Fruit fly (Drosophila melanogaster) whole organism, embryonic: ENCODE data around the gene udt.

Source experiments
- Atf6 ChIP-seq: fragments of 200-800 bp; sonication (Bioruptor generic); IDR thresholded peaks from 2 replicates; pipeline ENCODE4 v1.3.6; 2022; ENCODE audit warnings: missing biosample characterization, missing genetic modification characterization
- CG10366 ChIP-seq: fragments of 200-800 bp; sonication (Bioruptor generic); IDR thresholded peaks from 2 replicates; pipeline ENCODE4 v1.3.6; 2022; ENCODE audit warnings: missing biosample characterization, missing genetic modification characterization
- CG11247 ChIP-seq: fragments of 200-800 bp; sonication (Bioruptor generic); IDR thresholded peaks from 2 replicates; pipeline ENCODE4 v1.3.6; 2022; ENCODE audit warnings: missing biosample characterization, missing genetic modification characterization
- CG12769 ChIP-seq: fragments of 200-800 bp; sonication (Bioruptor generic); optimal IDR thresholded peaks from 2 replicates; lab custom pipeline; 2019; ENCODE audit warnings: missing biosample characterization, mild to moderate bottlenecking, missing genetic modification characterization, moderate library complexity
- CG14710 ChIP-seq: fragments of 200-800 bp; sonication (Bioruptor generic); optimal IDR thresholded peaks from 3 replicates; lab custom pipeline; 2019; ENCODE audit warnings: missing biosample characterization, mild to moderate bottlenecking, missing genetic modification characterization, moderate library complexity
- CG15073 ChIP-seq: fragments of 200-800 bp; sonication (Bioruptor generic); optimal IDR thresholded peaks from 2 replicates; lab custom pipeline; 2016; ENCODE audit warnings: missing biosample characterization, missing genetic modification characterization
- CG2712 ChIP-seq: fragments of 200-800 bp; optimal IDR thresholded peaks from 3 replicates; lab custom pipeline; 2019; ENCODE audit warnings: missing biosample characterization, mild to moderate bottlenecking, missing genetic modification characterization, moderate library complexity
- CG3065 ChIP-seq: fragments of 200-800 bp; sonication (Bioruptor generic); optimal IDR thresholded peaks from 2 replicates; lab custom pipeline; 2016; ENCODE audit warnings: missing biosample characterization, missing genetic modification characterization
- CG32767 ChIP-seq: fragments of 200-800 bp; sonication (Bioruptor generic); IDR thresholded peaks from 2 replicates; pipeline ENCODE4 v1.3.6; 2022; ENCODE audit warnings: missing biosample characterization, missing genetic modification characterization
- CG33213 ChIP-seq: fragments of 200-800 bp; sonication (Bioruptor generic); optimal IDR thresholded peaks from 3 replicates; lab custom pipeline; 2016; ENCODE audit warnings: missing biosample characterization, missing genetic modification characterization
- CG3407 ChIP-seq: fragments of 200-800 bp; sonication (Bioruptor generic); optimal IDR thresholded peaks from 2 replicates; lab custom pipeline; 2018; ENCODE audit warnings: missing biosample characterization, mild to moderate bottlenecking, missing genetic modification characterization
- CG3995 ChIP-seq: fragments of 200-800 bp; sonication (Bioruptor generic); optimal IDR thresholded peaks from 3 replicates; lab custom pipeline; 2016; ENCODE audit warnings: missing biosample characterization, missing genetic modification characterization
- CG43689 ChIP-seq: fragments of 200-800 bp; sonication (Bioruptor generic); IDR thresholded peaks from 2 replicates; pipeline ENCODE4 v1.3.6; 2022; ENCODE audit warnings: missing biosample characterization, missing genetic modification characterization
- CG6254 ChIP-seq: fragments of 200-800 bp; sonication (Bioruptor generic); optimal IDR thresholded peaks from 3 replicates; lab custom pipeline; 2017; ENCODE audit warnings: mild to moderate bottlenecking, missing biosample characterization, missing genetic modification reagents, missing genetic modification characterization
- CG6272 ChIP-seq: fragments of 200-800 bp; sonication (Bioruptor generic); IDR thresholded peaks from 2 replicates; pipeline ENCODE4 v1.3.6; 2022; ENCODE audit warnings: missing biosample characterization, missing genetic modification characterization
- CG6683 ChIP-seq: fragments of 200-800 bp; sonication (Bioruptor generic); optimal IDR thresholded peaks from 2 replicates; lab custom pipeline; 2017; ENCODE audit warnings: missing biosample characterization, mild to moderate bottlenecking, missing genetic modification characterization, missing genetic modification reagents
- CG7745 ChIP-seq: fragments of 200-800 bp; sonication (Bioruptor generic); optimal IDR thresholded peaks from 2 replicates; lab custom pipeline; 2018; ENCODE audit warnings: missing biosample characterization, mild to moderate bottlenecking, missing genetic modification characterization, moderate library complexity
- CG9817 ChIP-seq: fragments of 200-800 bp; sonication (Bioruptor generic); optimal IDR thresholded peaks from 2 replicates; lab custom pipeline; 2018; ENCODE audit warnings: missing biosample characterization, mild to moderate bottlenecking, missing genetic modification characterization, moderate library complexity
- CTCF ChIP-seq: fragments of 200-800 bp; sonication (Bioruptor generic); optimal IDR thresholded peaks from 2 replicates; lab custom pipeline; 2017; ENCODE audit warnings: missing biosample characterization, mild to moderate bottlenecking, missing genetic modification characterization, moderate library complexity
- Chrac-16 ChIP-seq: fragments of 200-800 bp; sonication (Bioruptor generic); optimal IDR thresholded peaks from 3 replicates; lab custom pipeline; 2016; ENCODE audit warnings: missing biosample characterization, missing genetic modification characterization
- Dip3 ChIP-seq: fragments of 200-800 bp; sonication (Bioruptor generic); optimal IDR thresholded peaks from 3 replicates; lab custom pipeline; 2016; ENCODE audit warnings: missing biosample characterization, missing genetic modification characterization
- Drgx ChIP-seq: fragments of 200-800 bp; sonication (Bioruptor generic); IDR thresholded peaks from 2 replicates; pipeline ENCODE4 v1.3.6; 2022; ENCODE audit warnings: missing biosample characterization, missing genetic modification characterization
- HLH3B ChIP-seq: fragments of 200-800 bp; sonication (Bioruptor generic); IDR thresholded peaks from 2 replicates; pipeline ENCODE4 v1.3.6; 2022; ENCODE audit warnings: missing biosample characterization, missing genetic modification characterization
- Hr3 ChIP-seq: fragments of 200-800 bp; sonication (Bioruptor generic); optimal IDR thresholded peaks from 3 replicates; lab custom pipeline; 2016; ENCODE audit warnings: missing biosample characterization, missing genetic modification characterization
- MTF-1 ChIP-seq: fragments of 200-800 bp; sonication (Bioruptor generic); optimal IDR thresholded peaks from 2 replicates; lab custom pipeline; 2018; ENCODE audit warnings: missing biosample characterization, mild to moderate bottlenecking, missing genetic modification characterization, borderline replicate concordance
- Med ChIP-seq: fragments of 200-800 bp; sonication (Bioruptor generic); peaks from one replicate; lab custom pipeline; 2016; ENCODE audit warnings: missing biosample characterization, missing genetic modification characterization, mild to moderate bottlenecking, inconsistent platforms, moderate library complexity
- Meics ChIP-seq: fragments of 200-800 bp; sonication (Bioruptor generic); optimal IDR thresholded peaks from 2 replicates; lab custom pipeline; 2017; ENCODE audit warnings: missing biosample characterization, mild to moderate bottlenecking, missing genetic modification characterization
- Neu2 ChIP-seq: fragments of 200-800 bp; sonication (Bioruptor generic); optimal IDR thresholded peaks from 3 replicates; lab custom pipeline; 2016; ENCODE audit warnings: missing biosample characterization, missing genetic modification characterization, borderline replicate concordance
- Oaz ChIP-seq: fragments of 200-800 bp; sonication (Bioruptor generic); IDR thresholded peaks from 2 replicates; pipeline ENCODE4 v1.3.6; 2022; ENCODE audit warnings: missing biosample characterization, missing genetic modification characterization
- Poxn ChIP-seq: fragments of 200-800 bp; sonication (Bioruptor generic); IDR thresholded peaks from 2 replicates; pipeline ENCODE4 v1.3.6; 2022; ENCODE audit warnings: missing biosample characterization, missing genetic modification characterization
- Sox102F ChIP-seq: fragments of 200-800 bp; sonication (Bioruptor generic); optimal IDR thresholded peaks from 2 replicates; lab custom pipeline; 2018; ENCODE audit warnings: missing biosample characterization, mild to moderate bottlenecking, missing genetic modification characterization, moderate library complexity
- Xrp1 ChIP-seq: fragments of 200-800 bp; sonication (Bioruptor generic); IDR thresholded peaks from 2 replicates; pipeline ENCODE4 v1.3.6; 2022; ENCODE audit warnings: missing biosample characterization, missing genetic modification characterization
- az2 ChIP-seq: fragments of 200-800 bp; sonication (Bioruptor generic); optimal IDR thresholded peaks from 3 replicates; lab custom pipeline; 2016; ENCODE audit warnings: missing biosample characterization, missing genetic modification characterization
- br ChIP-seq: fragments of >200 bp; optimal IDR thresholded peaks from 2 replicates; lab custom pipeline; 2017
- cato ChIP-seq: fragments of 200-800 bp; sonication (Bioruptor generic); optimal IDR thresholded peaks from 2 replicates; lab custom pipeline; 2016; ENCODE audit warnings: missing biosample characterization, missing genetic modification characterization, borderline replicate concordance
- emc ChIP-seq: fragments of 200-800 bp; sonication (Bioruptor generic); optimal IDR thresholded peaks from 2 replicates; lab custom pipeline; 2016; ENCODE audit warnings: missing biosample characterization, missing genetic modification characterization
- fd3F ChIP-seq: fragments of 200-800 bp; sonication (Bioruptor generic); optimal IDR thresholded peaks from 2 replicates; lab custom pipeline; 2018; ENCODE audit warnings: missing biosample characterization, mild to moderate bottlenecking, missing genetic modification characterization, moderate library complexity
- ftz-f1 ChIP-seq: fragments of 200-800 bp; sonication (Bioruptor generic); optimal IDR thresholded peaks from 2 replicates; lab custom pipeline; 2016; ENCODE audit warnings: missing biosample characterization, missing genetic modification characterization
- fu2 ChIP-seq: fragments of 200-800 bp; sonication (Bioruptor generic); optimal IDR thresholded peaks from 2 replicates; lab custom pipeline; 2016; ENCODE audit warnings: missing biosample characterization, missing genetic modification characterization
- inv ChIP-seq: fragments of 200-800 bp; sonication (Bioruptor generic); IDR thresholded peaks from 2 replicates; pipeline ENCODE4 v1.3.6; 2022; ENCODE audit warnings: missing biosample characterization, missing genetic modification characterization; ENCODE audit not compliant: partially characterized antibody
- nmo ChIP-seq: fragments of 200-800 bp; sonication (Bioruptor generic); optimal IDR thresholded peaks from 2 replicates; lab custom pipeline; 2018; ENCODE audit warnings: missing biosample characterization, mild to moderate bottlenecking, missing genetic modification characterization, moderate library complexity
- pan ChIP-seq, 4 experiments: fragments of >200 bp in 3 of 4; fragments of 200-800 bp in 1 of 4; sonication (Bioruptor generic) in 1 of 4; optimal IDR thresholded peaks in 3 of 4; IDR thresholded peaks in 1 of 4; 2 replicates each; pipeline versions ENCODE4 v1.3.6 to Lab custom; 2017 to 2022; ENCODE audit warnings: missing biosample characterization in 2 of 4, missing genetic modification characterization in 2 of 4, mixed read lengths in 1 of 4
- pfk ChIP-seq: fragments of 200-800 bp; sonication (Bioruptor generic); optimal IDR thresholded peaks from 2 replicates; lab custom pipeline; 2018; ENCODE audit warnings: missing biosample characterization, mild to moderate bottlenecking, missing genetic modification characterization, moderate library complexity
- pros ChIP-seq: fragments of 200-800 bp; sonication (Bioruptor generic); optimal IDR thresholded peaks from 3 replicates; lab custom pipeline; 2019; ENCODE audit warnings: missing biosample characterization, mild to moderate bottlenecking, missing genetic modification characterization, moderate library complexity
- slou ChIP-seq: fragments of 200-800 bp; sonication (Bioruptor generic); optimal IDR thresholded peaks from 3 replicates; lab custom pipeline; 2016; ENCODE audit warnings: missing biosample characterization, missing genetic modification characterization
- sug ChIP-seq: fragments of 200-800 bp; optimal IDR thresholded peaks from 2 replicates; lab custom pipeline; 2019; ENCODE audit warnings: missing biosample characterization, mild to moderate bottlenecking, missing genetic modification characterization, moderate library complexity
- trem ChIP-seq: fragments of 200-800 bp; optimal IDR thresholded peaks from 3 replicates; lab custom pipeline; 2019; ENCODE audit warnings: missing biosample characterization, mild to moderate bottlenecking, missing genetic modification characterization, moderate library complexity
- usp ChIP-seq: fragments of >200 bp; optimal IDR thresholded peaks from 2 replicates; lab custom pipeline; 2017; ENCODE audit warnings: missing biosample characterization, missing genetic modification characterization
- vfl ChIP-seq: fragments of 200-800 bp; sonication (Bioruptor generic); optimal IDR thresholded peaks from 2 replicates; lab custom pipeline; 2016; ENCODE audit warnings: missing biosample characterization, missing genetic modification characterization
- zen ChIP-seq: fragments of 200-800 bp; sonication (Bioruptor generic); optimal IDR thresholded peaks from 3 replicates; lab custom pipeline; 2018; ENCODE audit warnings: missing biosample characterization, mild to moderate bottlenecking, missing genetic modification characterization, moderate library complexity
- zf30C ChIP-seq: fragments of 200-800 bp; sonication (Bioruptor generic); optimal IDR thresholded peaks from 3 replicates; lab custom pipeline; 2018; ENCODE audit warnings: missing biosample characterization, mild to moderate bottlenecking, missing genetic modification characterization

udt gene

dm6 chr3R:23726740-23727139 is 36.3 kb downstream of the udt start (continued):
- TF ChIP-seq Drgx (GFP tag; lab: Robert Waterston, UW) (peak; percentile 88), Meics (GFP tag; lab: Kevin White, UChicago) (peak; percentile 89), ftz-f1 (GFP tag; lab: Kevin White, UChicago) (no peak), Atf6 (GFP tag; lab: Robert Waterston, UW) (peak; percentile 91), vfl (GFP tag; lab: Kevin White, UChicago) (peak; percentile 81), trem (tag; lab: Kevin White, UChicago) (peak; percentile 1), CG43689 (GFP tag; lab: Robert Waterston, UW) (peak; percentile 40; the same call in 1 of the 2 replicates), CG6683 (peak; percentile 62), CG9817 (peak; percentile 69), HLH3B (GFP tag; lab: Robert Waterston, UW) (peak; percentile 79), slou (GFP tag; lab: Kevin White, UChicago) (peak; percentile 71), pan (optimal IDR thresholded peaks at IDR 0.05; lab: Kevin White, UChicago) (no peak), pan (GFP tag; optimal IDR thresholded peaks at IDR 0.05 in 1 of 2, IDR thresholded peaks at IDR 0.05 in 1 of 2) (peak in 1 of 2 experiments; percentile 88), Neu2 (GFP tag; lab: Kevin White, UChicago) (no peak), CG32767 (0 out of 2 replicates have a peak, but pooled peaks have one; percentile 18), pros (GFP tag; lab: Kevin White, UChicago) (no peak), fd3F (peak; percentile 77), zf30C (GFP tag; lab: Kevin White, UChicago) (no peak), Med (GFP tag; lab: Kevin White, UChicago) (peak; percentile 95), CG6254 (GFP tag; lab: Kevin White, UChicago) (no peak), usp (GFP tag; lab: Kevin White, UChicago) (no peak), CG12769 (tag; lab: Kevin White, UChicago) (peak; percentile 82), Xrp1 (GFP tag; lab: Robert Waterston, UW) (peak; percentile 75), CG3407 (GFP tag; lab: Kevin White, UChicago) (no peak), Dip3 (peak; percentile 85), CG33213 (peak; percentile 16), CG3995 (GFP tag; lab: Kevin White, UChicago) (peak; percentile 51), nmo (GFP tag; lab: Kevin White, UChicago) (peak; percentile 71), br (lab: Kevin White, UChicago) (no peak), CG14710 (tag; lab: Kevin White, UChicago) (peak; percentile 35), CTCF (GFP tag; lab: Kevin White, UChicago) (no peak), Hr3 (peak; percentile 66), az2 (GFP tag; lab: Kevin White, UChicago) (peak; percentile 59), emc (GFP tag; lab: Kevin White, UChicago) (no peak), Poxn (GFP tag; lab: Robert Waterston, UW) (no peak; the same call in 1 of the 2 replicates), sug (tag; lab: Kevin White, UChicago) (peak; percentile 13), CG6272 (GFP tag; lab: Robert Waterston, UW) (peak; percentile 43; the same call in 1 of the 2 replicates), MTF-1 (GFP tag; lab: Kevin White, UChicago) (no peak), CG11247 (GFP tag; lab: Robert Waterston, UW) (peak; percentile 60), pfk (GFP tag; lab: Kevin White, UChicago) (no peak), CG3065 (peak; percentile 13), CG7745 (no peak), cato (GFP tag; lab: Kevin White, UChicago) (peak; percentile 23), CG15073 (no peak), Sox102F (GFP tag; lab: Kevin White, UChicago) (peak; percentile 81), CG2712 (tag; lab: Kevin White, UChicago) (peak; percentile 77), CG10366 (GFP tag; lab: Robert Waterston, UW) (peak; percentile 77), zen (tag; lab: Kevin White, UChicago) (peak; percentile 41), fu2 (peak; percentile 65), Oaz (GFP tag; lab: Robert Waterston, UW) (peak; percentile 40; the same call in 1 of the 2 replicates), inv (GFP tag; lab: Robert Waterston, UW) (no peak), Chrac-16 (GFP tag; lab: Kevin White, UChicago) (peak; percentile 56)
